Worm (Caenorhabditis elegans): Measurements from ENCODE around the gene F58B4.3.

- TF ChIP-seq B0019.2 (GFP tag; conservative IDR thresholded peaks at IDR 0.05): no peak
- TF ChIP-seq snpc-1.3 (tag; optimal IDR thresholded peaks at IDR 0.05; ENCODE audit: insufficient read depth): no peak
- TF ChIP-seq sptf-2 (GFP tag; optimal IDR thresholded peaks at IDR 0.05): no peak
- no peak for TF ChIP-seq Y95B8A.8 (GFP tag; IDR thresholded peaks at IDR 0.05)
- no peak for TF ChIP-seq F23B12.7 (tag; optimal IDR thresholded peaks at IDR 0.05; ENCODE audit: insufficient read depth)
- TF ChIP-seq xnd-1 (tag; optimal IDR thresholded peaks at IDR 0.05): no peak
- peak; percentile 66; the same call in 1 of the 2 replicates for TF ChIP-seq nfyb-1 (GFP tag; IDR thresholded peaks at IDR 0.05)
- peak; percentile 62; the same call in 1 of the 2 replicates for TF ChIP-seq B0336.3 (GFP tag; IDR thresholded peaks at IDR 0.05)
These were observed 42.0 kb upstream of the F58B4.3 start for ce11 chrV:10887564-10887963.

Data from whole organism, young adult.